Fruit fly (Drosophila melanogaster) whole organism, embryonic: ENCODE data around the gene CG5986.
A peak's percentile ranks its signal among the peaks of the same experiment; 100 is the strongest.

Experiments used
- Asciz ChIP-seq: fragments of 200-800 bp; sonication (Bioruptor generic); optimal IDR thresholded peaks from 2 replicates; lab custom pipeline; 2017; ENCODE audit warnings: missing biosample characterization, mild to moderate bottlenecking, missing genetic modification characterization, missing genetic modification reagents
- B-H1 ChIP-seq: fragments of 200-800 bp; sonication (Bioruptor generic); IDR thresholded peaks from 3 replicates; pipeline ENCODE4 v1.3.6; 2022; ENCODE audit warnings: missing biosample characterization, missing genetic modification characterization
- C15 ChIP-seq: fragments of 200-800 bp; sonication (Bioruptor generic); IDR thresholded peaks from 3 replicates; pipeline ENCODE4 v1.3.6; 2022; ENCODE audit warnings: missing biosample characterization, missing genetic modification characterization
- CG10431 ChIP-seq: fragments of 200-800 bp; sonication (Bioruptor generic); optimal IDR thresholded peaks from 3 replicates; lab custom pipeline; 2018; ENCODE audit warnings: missing biosample characterization, mild to moderate bottlenecking, missing genetic modification characterization
- CG10654 ChIP-seq: fragments of 200-800 bp; sonication (Bioruptor generic); optimal IDR thresholded peaks from 2 replicates; lab custom pipeline; 2016; ENCODE audit warnings: missing biosample characterization, missing genetic modification characterization
- CG10979 ChIP-seq: fragments of 200-800 bp; sonication (Bioruptor generic); optimal IDR thresholded peaks from 2 replicates; lab custom pipeline; 2018; ENCODE audit warnings: missing biosample characterization, mild to moderate bottlenecking, missing genetic modification characterization, moderate library complexity
- CG11085 ChIP-seq: fragments of 200-800 bp; sonication (Bioruptor generic); IDR thresholded peaks from 2 replicates; pipeline ENCODE4 v1.3.6; 2022; ENCODE audit warnings: missing biosample characterization, missing genetic modification characterization
- CG11560 ChIP-seq: fragments of 200-800 bp; sonication (Bioruptor generic); IDR thresholded peaks from 3 replicates; pipeline ENCODE4 v1.3.6; 2022; ENCODE audit warnings: missing biosample characterization, missing genetic modification characterization
- CG12236 ChIP-seq: fragments of 200-800 bp; sonication (Bioruptor generic); optimal IDR thresholded peaks from 2 replicates; lab custom pipeline; 2016; ENCODE audit warnings: missing biosample characterization, missing genetic modification characterization
- CG12744 ChIP-seq: fragments of 200-800 bp; sonication (Bioruptor generic); optimal IDR thresholded peaks from 2 replicates; lab custom pipeline; 2016; ENCODE audit warnings: missing biosample characterization, missing genetic modification characterization
- CG13296 ChIP-seq: fragments of 200-800 bp; sonication (Bioruptor generic); optimal IDR thresholded peaks from 3 replicates; lab custom pipeline; 2018; ENCODE audit warnings: missing biosample characterization, mild to moderate bottlenecking, missing genetic modification characterization
- CG15269 ChIP-seq: fragments of 200-800 bp; sonication (Bioruptor generic); optimal IDR thresholded peaks from 2 replicates; lab custom pipeline; 2018; ENCODE audit warnings: missing biosample characterization, mild to moderate bottlenecking, missing genetic modification characterization, moderate library complexity
- CG15479 ChIP-seq: fragments of 200-800 bp; sonication (Bioruptor generic); optimal IDR thresholded peaks from 3 replicates; lab custom pipeline; 2019; ENCODE audit warnings: missing biosample characterization, mild to moderate bottlenecking, missing genetic modification characterization, moderate library complexity
- CG18764 ChIP-seq: fragments of 200-800 bp; sonication (Bioruptor generic); optimal IDR thresholded peaks from 3 replicates; lab custom pipeline; 2016; ENCODE audit warnings: missing biosample characterization, missing genetic modification characterization
- CG2712 ChIP-seq: fragments of 200-800 bp; optimal IDR thresholded peaks from 3 replicates; lab custom pipeline; 2019; ENCODE audit warnings: missing biosample characterization, mild to moderate bottlenecking, missing genetic modification characterization, moderate library complexity
- CG3281 ChIP-seq: fragments of 200-800 bp; sonication (Bioruptor generic); optimal IDR thresholded peaks from 3 replicates; lab custom pipeline; 2017; ENCODE audit warnings: missing biosample characterization, mild to moderate bottlenecking, missing genetic modification characterization
- CG34422 ChIP-seq: fragments of 200-800 bp; sonication (Bioruptor generic); IDR thresholded peaks from 3 replicates; pipeline ENCODE4 v1.3.6; 2022; ENCODE audit warnings: missing biosample characterization, missing genetic modification characterization
- CG3726 ChIP-seq: fragments of 200-800 bp; sonication (Bioruptor generic); IDR thresholded peaks from 3 replicates; pipeline ENCODE4, ENCODE4 v1.3.6; 2022; ENCODE audit warnings: missing biosample characterization, missing genetic modification characterization
- CG43689 ChIP-seq: fragments of 200-800 bp; sonication (Bioruptor generic); IDR thresholded peaks from 2 replicates; pipeline ENCODE4 v1.3.6; 2022; ENCODE audit warnings: missing biosample characterization, missing genetic modification characterization
- CG8290 ChIP-seq, 3 experiments: fragments of 200-800 bp; sonication (Bioruptor generic); optimal IDR thresholded peaks; 2 replicates each; lab custom pipeline; 2016 to 2019; ENCODE audit warnings: missing biosample characterization in 3 of 3, missing genetic modification characterization in 3 of 3, mild to moderate bottlenecking in 2 of 3, moderate library complexity in 1 of 3
- Dip2 ChIP-seq: fragments of 200-800 bp; sonication (Bioruptor generic); IDR thresholded peaks from 2 replicates; pipeline ENCODE4 v1.3.6; 2022; ENCODE audit warnings: missing biosample characterization, missing genetic modification characterization
- Doc3 ChIP-seq: fragments of 200-800 bp; sonication (Bioruptor generic); IDR thresholded peaks from 3 replicates; pipeline ENCODE4 v1.3.6; 2022; ENCODE audit warnings: missing biosample characterization, missing genetic modification characterization; ENCODE audit not compliant: partially characterized antibody
- Ets97D ChIP-seq: fragments of 200-800 bp; sonication (Bioruptor generic); optimal IDR thresholded peaks from 3 replicates; lab custom pipeline; 2016; ENCODE audit warnings: missing biosample characterization, missing genetic modification characterization
- Gsc ChIP-seq: fragments of 200-800 bp; sonication (Bioruptor generic); IDR thresholded peaks from 2 replicates; pipeline ENCODE4 v1.3.6; 2022; ENCODE audit warnings: missing biosample characterization, missing genetic modification characterization
- H15 ChIP-seq: fragments of 200-800 bp; sonication (Bioruptor generic); IDR thresholded peaks from 3 replicates; pipeline ENCODE4 v1.3.6; 2022; ENCODE audit warnings: missing biosample characterization, missing genetic modification characterization
- Hr39 ChIP-seq: fragments of >200 bp; optimal IDR thresholded peaks from 2 replicates; lab custom pipeline; 2017
- Lhr ChIP-seq: fragments of 200-800 bp; sonication (Bioruptor generic); optimal IDR thresholded peaks from 3 replicates; lab custom pipeline; 2017; ENCODE audit warnings: mild to moderate bottlenecking, missing biosample characterization, missing genetic modification reagents, missing genetic modification characterization
- Lim3 ChIP-seq: fragments of 200-800 bp; sonication (Bioruptor generic); IDR thresholded peaks from 2 replicates; pipeline ENCODE4 v1.3.6; 2022; ENCODE audit warnings: missing biosample characterization, missing genetic modification characterization
- Oaz ChIP-seq: fragments of 200-800 bp; sonication (Bioruptor generic); IDR thresholded peaks from 2 replicates; pipeline ENCODE4 v1.3.6; 2022; ENCODE audit warnings: missing biosample characterization, missing genetic modification characterization
- Taf1 ChIP-seq: fragments of 200-800 bp; sonication (Bioruptor generic); IDR thresholded peaks from 2 replicates; pipeline ENCODE4 v1.3.6; 2022; ENCODE audit warnings: missing biosample characterization, missing genetic modification characterization
- Tbp ChIP-seq: fragments of >200 bp; optimal IDR thresholded peaks from 2 replicates; lab custom pipeline; 2018; ENCODE audit warnings: missing biosample characterization, missing genetic modification characterization
- Trl ChIP-seq, 3 experiments: fragments of >200 bp in 2 of 3; fragments of 200-800 bp in 1 of 3; sonication (Bioruptor generic) in 1 of 3; optimal IDR thresholded peaks; 2 replicates in 1 of 3; 3 replicates in 2 of 3; lab custom pipeline; 2016 to 2017; ENCODE audit warnings: missing biosample characterization in 1 of 3, missing genetic modification characterization in 1 of 3
- Vsx1 ChIP-seq: fragments of 200-800 bp; sonication (Bioruptor generic); optimal IDR thresholded peaks from 2 replicates; lab custom pipeline; 2017; ENCODE audit warnings: missing biosample characterization, mild to moderate bottlenecking, missing genetic modification characterization, missing genetic modification reagents
- ase ChIP-seq: fragments of 200-800 bp; sonication (Bioruptor generic); IDR thresholded peaks from 3 replicates; pipeline ENCODE4 v1.3.6; 2022; ENCODE audit warnings: missing biosample characterization, missing genetic modification characterization
- bcd ChIP-seq: fragments of 200-800 bp; sonication (Bioruptor generic); optimal IDR thresholded peaks from 2 replicates; lab custom pipeline; 2017; ENCODE audit warnings: missing biosample characterization, mild to moderate bottlenecking, missing genetic modification characterization
- btn ChIP-seq: fragments of 200-800 bp; sonication (Bioruptor generic); optimal IDR thresholded peaks from 2 replicates; lab custom pipeline; 2016; ENCODE audit warnings: missing biosample characterization, missing genetic modification characterization
- ems ChIP-seq: fragments of 200-800 bp; sonication (Bioruptor generic); optimal IDR thresholded peaks from 3 replicates; lab custom pipeline; 2016; ENCODE audit warnings: missing biosample characterization, missing genetic modification characterization
- fru ChIP-seq: fragments of >200 bp; optimal IDR thresholded peaks from 2 replicates; lab custom pipeline; 2017
- grn ChIP-seq: fragments of 200-800 bp; sonication (Bioruptor generic); optimal IDR thresholded peaks from 3 replicates; lab custom pipeline; 2017; ENCODE audit warnings: missing biosample characterization, missing genetic modification characterization
- gsb ChIP-seq: fragments of 200-800 bp; sonication (Bioruptor generic); IDR thresholded peaks from 2 replicates; pipeline ENCODE4 v1.3.6; 2022; ENCODE audit warnings: missing biosample characterization, missing genetic modification characterization
- ham ChIP-seq: fragments of 200-800 bp; sonication (Bioruptor generic); IDR thresholded peaks from 2 replicates; pipeline ENCODE4 v1.3.6; 2022; ENCODE audit warnings: missing biosample characterization, missing genetic modification characterization
- jing ChIP-seq: fragments of 200-800 bp; sonication (Bioruptor generic); optimal IDR thresholded peaks from 2 replicates; lab custom pipeline; 2018; ENCODE audit warnings: missing biosample characterization, mild to moderate bottlenecking, missing genetic modification characterization
- maf-S ChIP-seq: fragments of 200-800 bp; sonication (Bioruptor generic); optimal IDR thresholded peaks from 2 replicates; lab custom pipeline; 2016; ENCODE audit warnings: missing biosample characterization, missing genetic modification characterization
- otp ChIP-seq: fragments of 200-800 bp; sonication (Bioruptor generic); IDR thresholded peaks from 3 replicates; pipeline ENCODE4, ENCODE4 v1.3.6; 2022; ENCODE audit warnings: missing biosample characterization, missing genetic modification characterization
- sc ChIP-seq, 3 experiments: fragments of >200 bp in 2 of 3; fragments of 200-800 bp in 1 of 3; sonication (Bioruptor generic) in 1 of 3; optimal IDR thresholded peaks; 2 replicates in 2 of 3; 3 replicates in 1 of 3; lab custom pipeline; 2017; ENCODE audit warnings: mild to moderate bottlenecking in 1 of 3, missing biosample characterization in 1 of 3, missing genetic modification characterization in 1 of 3, missing genetic modification reagents in 1 of 3
- schlank ChIP-seq: fragments of 200-800 bp; sonication (Bioruptor generic); optimal IDR thresholded peaks from 2 replicates; lab custom pipeline; 2018; ENCODE audit warnings: missing biosample characterization, mild to moderate bottlenecking, missing genetic modification characterization
- sisA ChIP-seq: fragments of 200-800 bp; sonication (Bioruptor generic); IDR thresholded peaks from 2 replicates; pipeline ENCODE4 v1.3.6; 2022; ENCODE audit warnings: missing biosample characterization, missing genetic modification characterization
- tx ChIP-seq: fragments of 200-800 bp; sonication (Bioruptor generic); optimal IDR thresholded peaks from 2 replicates; lab custom pipeline; 2016; ENCODE audit warnings: missing biosample characterization, missing genetic modification characterization
- unc-4 ChIP-seq: fragments of 200-800 bp; sonication (Bioruptor generic); IDR thresholded peaks from 2 replicates; pipeline ENCODE4 v1.3.6; 2022; ENCODE audit warnings: missing biosample characterization, missing genetic modification characterization; ENCODE audit not compliant: partially characterized antibody
- unpg ChIP-seq: fragments of 200-800 bp; sonication (Bioruptor generic); optimal IDR thresholded peaks from 3 replicates; lab custom pipeline; 2018; ENCODE audit warnings: missing biosample characterization, mild to moderate bottlenecking, missing genetic modification characterization, moderate library complexity
- z ChIP-seq: fragments of 200-800 bp; sonication (Bioruptor generic); IDR thresholded peaks from 3 replicates; pipeline ENCODE4 v1.3.6; 2022; ENCODE audit warnings: missing biosample characterization, missing genetic modification characterization
- zfh2 ChIP-seq: fragments of 200-800 bp; sonication (Bioruptor generic); optimal IDR thresholded peaks from 2 replicates; lab custom pipeline; 2016; ENCODE audit warnings: missing biosample characterization, missing genetic modification characterization

Gene CG5986

dm6 chr3R:24057188-24057587 is 9.6 kb downstream of the CG5986 start, which contains the start of gene Hsp68 (continued):
- no peak for TF ChIP-seq otp (GFP tag; lab: Robert Waterston, UW)
- TF ChIP-seq Lhr (GFP tag; lab: Kevin White, UChicago) = no peak
- peak; percentile 93 for TF ChIP-seq Tbp (GFP tag; lab: Kevin White, UChicago)
- TF ChIP-seq Dip2 (GFP tag; lab: Robert Waterston, UW) = no peak
- no peak for TF ChIP-seq C15
- TF ChIP-seq bcd (GFP tag; lab: Kevin White, UChicago) = no peak
- peak; percentile 57 for TF ChIP-seq CG13296
- TF ChIP-seq sc (optimal IDR thresholded peaks at IDR 0.05; lab: Kevin White, UChicago) = no peak
- TF ChIP-seq sc (GFP tag; optimal IDR thresholded peaks at IDR 0.05; lab: Kevin White, UChicago) = no peak
- TF ChIP-seq schlank (tag; lab: Kevin White, UChicago) = no peak
- no peak for TF ChIP-seq CG12236 (GFP tag; lab: Kevin White, UChicago)
- TF ChIP-seq CG2712 (tag; lab: Kevin White, UChicago) = peak; percentile 36
- no peak for TF ChIP-seq Vsx1 (GFP tag; lab: Kevin White, UChicago)
- TF ChIP-seq Hr39 = no peak
- TF ChIP-seq CG10431 (GFP tag; lab: Kevin White, UChicago) = peak; percentile 57
- TF ChIP-seq Gsc (GFP tag; lab: Robert Waterston, UW) = no peak
- no peak for TF ChIP-seq CG34422 (GFP tag; lab: Robert Waterston, UW)
- no peak for TF ChIP-seq grn (GFP tag; lab: Kevin White, UChicago)
- no peak for TF ChIP-seq CG8290 (GFP tag; optimal IDR thresholded peaks at IDR 0.05; lab: Kevin White, UChicago)
- TF ChIP-seq CG8290 (tag; optimal IDR thresholded peaks at IDR 0.05; lab: Kevin White, UChicago) = peak; percentile 37 to 58
- no peak for TF ChIP-seq unpg (GFP tag; lab: Kevin White, UChicago)
- no peak for TF ChIP-seq CG12744 (GFP tag; lab: Kevin White, UChicago)
- TF ChIP-seq CG15269 (tag; lab: Kevin White, UChicago) = no peak
- 0 out of 2 replicates have a peak, but pooled peaks have one; percentile 34 for TF ChIP-seq unc-4 (GFP tag; lab: Robert Waterston, UW)
- no peak for TF ChIP-seq CG18764 (GFP tag; lab: Kevin White, UChicago)
- no peak for TF ChIP-seq jing (GFP tag; lab: Kevin White, UChicago)
- no peak for TF ChIP-seq tx
- TF ChIP-seq CG3281 (GFP tag; lab: Kevin White, UChicago) = peak; percentile 4
- no peak for TF ChIP-seq gsb
- no peak for TF ChIP-seq Trl (optimal IDR thresholded peaks at IDR 0.05; lab: Kevin White, UChicago)
- TF ChIP-seq Trl (GFP tag; optimal IDR thresholded peaks at IDR 0.05; lab: Kevin White, UChicago) = no peak
- no peak for TF ChIP-seq Doc3
- no peak for TF ChIP-seq ham (GFP tag; lab: Robert Waterston, UW)
- TF ChIP-seq H15 (GFP tag; lab: Robert Waterston, UW) = no peak
- no peak for TF ChIP-seq CG10654 (GFP tag; lab: Kevin White, UChicago)
- TF ChIP-seq CG11560 (tag; lab: Robert Waterston, UW) = no peak
- no peak for TF ChIP-seq B-H1
- no peak for TF ChIP-seq ems
- TF ChIP-seq Taf1 (GFP tag; lab: Robert Waterston, UW) = no peak
- no peak for TF ChIP-seq zfh2 (GFP tag; lab: Kevin White, UChicago)
- peak; percentile 15 for TF ChIP-seq Ets97D (GFP tag; lab: Kevin White, UChicago)
- TF ChIP-seq Oaz (GFP tag; lab: Robert Waterston, UW) = no peak
- TF ChIP-seq maf-S (GFP tag; lab: Kevin White, UChicago) = no peak
- no peak for TF ChIP-seq btn (GFP tag; lab: Kevin White, UChicago)
- no peak for TF ChIP-seq CG43689 (GFP tag; lab: Robert Waterston, UW)
- TF ChIP-seq CG15479 (GFP tag; lab: Kevin White, UChicago) = no peak
- no peak for TF ChIP-seq CG3726 (GFP tag; lab: Robert Waterston, UW)
- TF ChIP-seq ase = no peak
- no peak for TF ChIP-seq fru (lab: Kevin White, UChicago)
- no peak for TF ChIP-seq sisA (GFP tag; lab: Robert Waterston, UW)
- no peak for TF ChIP-seq Asciz (GFP tag; lab: Kevin White, UChicago)
- no peak for TF ChIP-seq CG10979 (tag; lab: Kevin White, UChicago)
- TF ChIP-seq Lim3 = no peak
- TF ChIP-seq CG11085 (GFP tag; lab: Robert Waterston, UW) = no peak
- TF ChIP-seq z = no peak
